Worm (Caenorhabditis elegans): Measurements from ENCODE around the gene ZK896.4.

DNA sequence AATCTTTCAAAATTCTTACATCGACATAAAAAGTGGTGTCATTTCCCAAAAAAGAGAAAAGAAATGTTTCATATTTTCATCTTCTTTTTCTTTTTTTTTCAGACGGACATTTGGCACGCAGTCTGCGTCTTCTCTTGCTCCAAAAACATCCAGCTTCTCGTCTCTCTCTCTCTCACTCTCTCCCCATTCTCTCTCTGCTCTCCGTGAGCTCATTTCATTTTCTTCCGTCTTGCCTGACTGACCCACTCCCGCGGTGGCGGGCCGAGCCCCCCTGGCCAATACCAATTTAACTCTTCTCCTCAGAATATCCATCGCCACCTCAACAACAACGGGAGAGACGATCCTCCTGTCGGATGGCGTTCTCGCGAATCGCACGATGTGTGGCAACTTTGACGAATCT lies 37.5 kb downstream of the ZK896.4 start, which contains the start of gene txt-19:
- TF ChIP-seq Y22D7AL.16 (tag; optimal IDR thresholded peaks at IDR 0.05) (no peak), hlh-30 (tag; optimal IDR thresholded peaks at IDR 0.05; ENCODE audit: insufficient read depth) (no peak), ceh-6 (GFP tag; optimal IDR thresholded peaks at IDR 0.05) (no peak)

Measured in whole organism, late embryonic.